Worm (Caenorhabditis elegans): Measurements from ENCODE around the gene Y14H12B.2.

Y14H12B.2 gene

ce11 chrII:3911284-3911683 is 22.3 kb downstream of the Y14H12B.2 start:
- TF ChIP-seq ceh-83 (GFP tag; optimal IDR thresholded peaks at IDR 0.05) = no peak
- TF ChIP-seq zip-8 (tag; optimal IDR thresholded peaks at IDR 0.05) = no peak
- TF ChIP-seq ceh-43 (GFP tag; optimal IDR thresholded peaks at IDR 0.05) = no peak
- TF ChIP-seq unc-62 (GFP tag; optimal IDR thresholded peaks at IDR 0.05) = no peak
- no peak for TF ChIP-seq nhr-28 (tag; optimal IDR thresholded peaks at IDR 0.05)
- no peak for TF ChIP-seq mep-1 (tag; optimal IDR thresholded peaks at IDR 0.05)
- no peak for TF ChIP-seq unc-120 (tag; optimal IDR thresholded peaks at IDR 0.05; ENCODE audit: poor library complexity, severe bottlenecking)
- no peak for TF ChIP-seq lin-32 (GFP tag; optimal IDR thresholded peaks at IDR 0.05)
- TF ChIP-seq snpc-4 (tag; optimal IDR thresholded peaks at IDR 0.05) = no peak
- TF ChIP-seq ham-2 (GFP tag; optimal IDR thresholded peaks at IDR 0.05) = no peak
- TF ChIP-seq lin-13 (tag; optimal IDR thresholded peaks at IDR 0.05) = no peak
- no peak for TF ChIP-seq flh-1 (GFP tag; optimal IDR thresholded peaks at IDR 0.05)
- no peak for TF ChIP-seq pha-4 (tag; optimal IDR thresholded peaks at IDR 0.05)
- TF ChIP-seq cnd-1 (tag; optimal IDR thresholded peaks at IDR 0.05) = no peak
- no peak for TF ChIP-seq tbx-8 (GFP tag; optimal IDR thresholded peaks at IDR 0.05)
- TF ChIP-seq sptf-1 (tag; optimal IDR thresholded peaks at IDR 0.05) = no peak

- TF ChIP-seq ceh-83 (GFP tag; optimal IDR thresholded peaks at IDR 0.05) (no peak), sptf-1 (tag; optimal IDR thresholded peaks at IDR 0.05) (no peak), mep-1 (tag; optimal IDR thresholded peaks at IDR 0.05) (no peak), zip-8 (tag; optimal IDR thresholded peaks at IDR 0.05) (no peak)
Measured at ce11 chrII:3910737-3911136, 22.8 kb downstream of the Y14H12B.2 start, which contains the start of gene bcmo-2. bcmo-2 (minus strand) TSS chrII:3910837.

- TF ChIP-seq mep-1 (tag; optimal IDR thresholded peaks at IDR 0.05) (no peak), elt-3 (tag; optimal IDR thresholded peaks at IDR 0.05) (no peak), cnd-1 (tag; optimal IDR thresholded peaks at IDR 0.05) (no peak), nhr-12 (tag; optimal IDR thresholded peaks at IDR 0.05) (no peak), nhr-76 (tag; optimal IDR thresholded peaks at IDR 0.05) (no peak), drap-1 (GFP tag; optimal IDR thresholded peaks at IDR 0.05) (no peak), elt-1 (tag; optimal IDR thresholded peaks at IDR 0.05; ENCODE audit: borderline replicate concordance, insufficient read depth) (no peak), mls-2 (tag; optimal IDR thresholded peaks at IDR 0.05) (no peak), snpc-4 (tag; optimal IDR thresholded peaks at IDR 0.05) (no peak), ham-2 (GFP tag; optimal IDR thresholded peaks at IDR 0.05) (no peak), ces-1 (GFP tag; optimal IDR thresholded peaks at IDR 0.05) (no peak), unc-39 (tag; optimal IDR thresholded peaks at IDR 0.05) (no peak), ceh-39 (tag; optimal IDR thresholded peaks at IDR 0.05) (no peak), sem-2 (GFP tag; optimal IDR thresholded peaks at IDR 0.05) (no peak), unc-120 (tag; optimal IDR thresholded peaks at IDR 0.05; ENCODE audit: poor library complexity, severe bottlenecking) (no peak), ceh-83 (GFP tag; optimal IDR thresholded peaks at IDR 0.05) (no peak), bed-3 (GFP tag; optimal IDR thresholded peaks at IDR 0.05) (no peak), ztf-11 (tag; optimal IDR thresholded peaks at IDR 0.05) (no peak), tbx-8 (GFP tag; optimal IDR thresholded peaks at IDR 0.05) (no peak), nhr-28 (tag; optimal IDR thresholded peaks at IDR 0.05) (no peak)
Measured at ce11 chrII:3909301-3909700, 24.2 kb downstream of the Y14H12B.2 start.

- TF ChIP-seq sptf-1 (tag; optimal IDR thresholded peaks at IDR 0.05) (no peak), ham-2 (GFP tag; optimal IDR thresholded peaks at IDR 0.05) (no peak), ceh-83 (GFP tag; optimal IDR thresholded peaks at IDR 0.05) (no peak), sem-2 (GFP tag; optimal IDR thresholded peaks at IDR 0.05) (no peak), blmp-1 (tag; optimal IDR thresholded peaks at IDR 0.05) (no peak), pha-4 (tag; optimal IDR thresholded peaks at IDR 0.05) (no peak), tbx-8 (GFP tag; optimal IDR thresholded peaks at IDR 0.05) (no peak), drap-1 (GFP tag; optimal IDR thresholded peaks at IDR 0.05) (no peak), lin-32 (GFP tag; optimal IDR thresholded peaks at IDR 0.05) (no peak), elt-1 (tag; optimal IDR thresholded peaks at IDR 0.05; ENCODE audit: borderline replicate concordance, insufficient read depth) (no peak)
Measured at ce11 chrII:3908135-3908534, 25.4 kb downstream of the Y14H12B.2 start.

- TF ChIP-seq cnd-1 (tag; optimal IDR thresholded peaks at IDR 0.05) (no peak), unc-62 (GFP tag; optimal IDR thresholded peaks at IDR 0.05) (no peak), ceh-39 (tag; optimal IDR thresholded peaks at IDR 0.05) (no peak), ces-1 (GFP tag; optimal IDR thresholded peaks at IDR 0.05) (no peak)
Measured at ce11 chrII:3906615-3907190, 26.8 kb downstream of the Y14H12B.2 start, which contains the start of the genes F53C3.11 and fbxb-103. F53C3.11 (minus strand) TSS chrII:3906715. fbxb-103 (plus strand) TSS chrII:3907140.

Measured in whole organism, mixed stage, embryonic.